Fruit fly (Drosophila melanogaster): ENCODE results near the gene CG31279.

Gene CG31279

DNA sequence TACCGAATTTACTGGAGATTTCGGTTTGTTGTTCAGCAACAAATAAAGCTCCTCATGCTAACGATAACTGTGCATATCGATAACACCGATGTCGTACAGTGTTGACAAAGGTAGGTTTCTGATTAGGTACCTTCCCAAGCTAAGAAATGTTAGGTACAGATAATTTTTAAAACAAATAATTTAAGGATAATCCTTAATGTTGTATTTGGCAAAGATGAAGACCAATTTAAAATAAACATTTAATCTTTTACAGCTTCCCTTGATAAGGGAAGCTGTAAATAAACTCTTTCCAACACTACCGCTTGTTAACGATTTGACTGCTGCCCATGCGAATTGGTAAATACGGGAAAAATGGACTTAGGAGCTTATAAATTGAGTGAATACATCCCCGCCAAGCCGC is 12.5 kb downstream of the CG31279 start, which contains the start of the genes Ttc1 and CG14882 (continued):
- TF ChIP-seq Six4 (GFP tag; optimal IDR thresholded peaks at IDR 0.05) (peak; percentile 74), CkIIα-i1 (GFP tag; IDR thresholded peaks at IDR 0.05) (no peak), CG3163 (GFP tag; optimal IDR thresholded peaks at IDR 0.05) (peak; percentile 64), dmrt99B (tag; optimal IDR thresholded peaks at IDR 0.05) (no peak), Opbp (GFP tag; IDR thresholded peaks at IDR 0.05; ENCODE audit: partially characterized antibody) (peak; percentile 42; the same call in 1 of the 3 replicates), CG10267 (tag; optimal IDR thresholded peaks at IDR 0.05) (peak; percentile 94), repo (GFP tag; optimal IDR thresholded peaks at IDR 0.05) (peak; percentile 46), al (GFP tag; IDR thresholded peaks at IDR 0.05) (peak; percentile 59), Lpt (GFP tag; optimal IDR thresholded peaks at IDR 0.05) (no peak), CG17568 (GFP tag; optimal IDR thresholded peaks at IDR 0.05) (no peak), CG6683 (GFP tag; optimal IDR thresholded peaks at IDR 0.05) (peak; percentile 51), Dp (GFP tag; optimal IDR thresholded peaks at IDR 0.05) (peak; percentile 44), Dek (tag; optimal IDR thresholded peaks at IDR 0.05) (peak; percentile 73), Eip74EF (GFP tag; optimal IDR thresholded peaks at IDR 0.05) (no peak), chm (GFP tag; IDR thresholded peaks at IDR 0.05) (peak; percentile 25; the same call in 1 of the 2 replicates), pzg (GFP tag; optimal IDR thresholded peaks at IDR 0.05) (peak; percentile 49), Jarid2 (GFP tag; optimal IDR thresholded peaks at IDR 0.05) (no peak), mam (GFP tag; optimal IDR thresholded peaks at IDR 0.05) (peak; percentile 84), CG3065 (GFP tag; optimal IDR thresholded peaks at IDR 0.05) (peak; percentile 57), vnd (GFP tag; IDR thresholded peaks at IDR 0.05; ENCODE audit: partially characterized antibody) (0 out of 3 replicates have a peak, but pooled peaks have one; percentile 19), CG6654 (GFP tag; optimal IDR thresholded peaks at IDR 0.05) (peak; percentile 22), Hand (GFP tag; optimal IDR thresholded peaks at IDR 0.05) (peak; percentile 62), CG12769 (tag; optimal IDR thresholded peaks at IDR 0.05) (no peak), NC2β (GFP tag; optimal IDR thresholded peaks at IDR 0.05) (peak; percentile 59), CG7928 (GFP tag; optimal IDR thresholded peaks at IDR 0.05) (peak; percentile 7), so (GFP tag; IDR thresholded peaks at IDR 0.05) (peak; percentile 90), exex (tag; optimal IDR thresholded peaks at IDR 0.05) (no peak), CG14965 (GFP tag; optimal IDR thresholded peaks at IDR 0.05; ENCODE audit: borderline replicate concordance) (peak; percentile 2), CG15073 (GFP tag; optimal IDR thresholded peaks at IDR 0.05) (no peak), CG6813 (GFP tag; optimal IDR thresholded peaks at IDR 0.05) (peak; percentile 70), CG18476 (GFP tag; optimal IDR thresholded peaks at IDR 0.05) (peak; percentile 39), Spps (tag; optimal IDR thresholded peaks at IDR 0.05) (peak; percentile 44), mirr (GFP tag; optimal IDR thresholded peaks at IDR 0.05) (peak; percentile 52), gem (tag; optimal IDR thresholded peaks at IDR 0.05) (peak; percentile 91), pfk (GFP tag; optimal IDR thresholded peaks at IDR 0.05) (no peak), emc (GFP tag; optimal IDR thresholded peaks at IDR 0.05) (peak; percentile 63), slbo (GFP tag; IDR thresholded peaks at IDR 0.05) (peak; percentile 95), CG32772 (GFP tag; IDR thresholded peaks at IDR 0.05) (peak; percentile 72), Gsc (GFP tag; IDR thresholded peaks at IDR 0.05) (no peak), abd-A (tag; optimal IDR thresholded peaks at IDR 0.05) (no peak), CG7556 (GFP tag; optimal IDR thresholded peaks at IDR 0.05) (peak; percentile 83), Rx (GFP tag; IDR thresholded peaks at IDR 0.05) (peak; percentile 72), ham (GFP tag; IDR thresholded peaks at IDR 0.05) (peak; percentile 71; the same call in 1 of the 2 replicates), gsb (GFP tag; IDR thresholded peaks at IDR 0.05) (peak; percentile 74), CG7839 (tag; optimal IDR thresholded peaks at IDR 0.05) (no peak), CG13424 (tag; optimal IDR thresholded peaks at IDR 0.05) (peak; percentile 84), bowl (GFP tag; IDR thresholded peaks at IDR 0.05) (peak; percentile 84), Fer2 (tag; optimal IDR thresholded peaks at IDR 0.05) (peak; percentile 63), luna (GFP tag; optimal IDR thresholded peaks at IDR 0.05) (peak; percentile 55), kah (GFP tag; optimal IDR thresholded peaks at IDR 0.05) (peak; percentile 2)

Data from whole organism, embryonic.